Worm (Caenorhabditis elegans) whole organism, late embryonic: ENCODE data around the gene sra-31.

Experiments used
- ama-1 ChIP-seq: fragments of 150-350 bp; optimal IDR thresholded peaks from 2 replicates; lab custom pipeline; 2014
- fkh-6 ChIP-seq: sonication (generic microtip); optimal IDR thresholded peaks from 2 replicates; lab custom pipeline; 2016; ENCODE audit warnings: missing genetic modification characterization, missing compliant biosample characterization
- nfya-1 ChIP-seq: sonication (generic microtip); optimal IDR thresholded peaks from 2 replicates; lab custom pipeline; 2017; ENCODE audit warnings: missing genetic modification characterization, mild to moderate bottlenecking, missing compliant biosample characterization, antibody characterized with exemption, moderate library complexity
- unc-86 ChIP-seq: sonication (generic microtip); optimal IDR thresholded peaks from 2 replicates; lab custom pipeline; 2016; ENCODE audit warnings: missing genetic modification characterization, missing compliant biosample characterization

DNA sequence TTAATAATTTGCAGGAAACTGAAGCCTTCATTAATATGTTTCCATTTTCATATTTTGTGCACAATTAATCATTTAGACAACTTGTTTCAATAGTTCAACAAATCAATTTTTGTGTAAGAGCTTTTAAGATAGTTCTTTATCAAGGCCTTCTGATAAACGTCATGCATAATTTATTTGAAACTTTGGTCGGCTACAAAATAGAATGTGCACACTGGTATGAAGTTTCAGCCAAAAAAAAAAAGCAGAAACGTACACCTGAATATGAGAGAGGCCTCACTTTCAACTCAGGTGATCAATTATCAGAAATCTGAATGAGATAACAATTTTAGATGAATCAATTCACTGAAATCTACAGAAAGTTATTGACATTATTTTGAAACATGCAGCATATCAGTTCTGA lies 36.2 kb upstream of the sra-31 start:
- TF ChIP-seq fkh-6 (tag; lab: Kevin White, UChicago) (no peak), nfya-1 (tag; lab: Kevin White, UChicago) (no peak), unc-86 (tag; lab: Kevin White, UChicago) (no peak), ama-1 (no peak)
